Worm (Caenorhabditis elegans) whole organism, L4 larva: Measurements from ENCODE around the gene ztf-29.

Experiments
- jun-1 ChIP-seq: fragments of 150-350 bp; optimal IDR thresholded peaks from 2 replicates; lab custom pipeline; 2014; ENCODE audit warnings: missing biosample characterization, missing genetic modification reagents, missing genetic modification characterization
- lin-39 ChIP-seq: fragments of 150-350 bp; optimal IDR thresholded peaks from 2 replicates; lab custom pipeline; 2014; ENCODE audit warnings: missing biosample characterization, missing genetic modification reagents, missing genetic modification characterization
- madf-5 ChIP-seq, 2 experiments: fragments of 200-800 bp; sonication (Bioruptor generic); IDR thresholded peaks; 2 replicates each; pipeline ENCODE4 v1.3.6; 2022; ENCODE audit warnings: missing compliant biosample characterization in 2 of 2, missing genetic modification characterization in 2 of 2
- nhr-11 ChIP-seq: fragments of 150-350 bp; optimal IDR thresholded peaks from 2 replicates; lab custom pipeline; 2014; ENCODE audit warnings: missing biosample characterization, missing genetic modification characterization
- ztf-7 ChIP-seq: fragments of 150-350 bp; optimal IDR thresholded peaks from 2 replicates; lab custom pipeline; 2014; ENCODE audit warnings: missing biosample characterization, missing genetic modification characterization

DNA sequence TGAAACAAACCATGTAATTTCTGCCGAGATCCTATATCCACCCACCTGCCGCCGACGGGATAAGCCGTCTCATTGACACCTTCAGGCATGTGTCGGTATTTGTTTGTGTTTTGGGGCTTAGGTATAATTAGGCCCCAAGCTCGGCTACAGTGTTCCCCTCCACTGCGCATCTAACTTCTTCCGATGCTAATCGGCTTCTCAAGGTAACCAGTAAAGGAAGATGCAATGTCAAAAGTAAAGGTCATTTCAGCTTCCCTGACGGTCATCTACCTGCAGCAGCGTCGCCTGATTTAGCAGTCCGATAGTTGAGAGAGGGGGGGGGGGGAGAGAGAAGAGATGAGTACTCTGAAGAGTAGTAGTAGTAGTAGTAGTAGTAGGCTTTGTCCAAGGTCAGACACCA is 2.7 kb upstream of the ztf-29 start:
- no peak for TF ChIP-seq ztf-7 (tag; lab: Kevin White, UChicago)
- TF ChIP-seq lin-39 (tag; lab: Kevin White, UChicago): no peak
- no peak for TF ChIP-seq madf-5 (GFP tag; IDR thresholded peaks at IDR 0.05; lab: Robert Waterston, UW)
- no peak for TF ChIP-seq nhr-11 (tag; lab: Kevin White, UChicago)
- TF ChIP-seq jun-1 (tag; lab: Kevin White, UChicago): no peak
